Worm (Caenorhabditis elegans) whole organism, L2 larva: ENCODE data around the gene hlh-11.

Experiments
- alr-1 ChIP-seq: fragments of 150-350 bp; optimal IDR thresholded peaks from 2 replicates; lab custom pipeline; 2014; ENCODE audit warnings: missing biosample characterization, missing genetic modification characterization
- aly-2 ChIP-seq: fragments of 150-350 bp; optimal IDR thresholded peaks from 2 replicates; lab custom pipeline; 2014; ENCODE audit warnings: missing biosample characterization, missing genetic modification characterization
- egl-27 ChIP-seq: sonication (generic microtip); optimal IDR thresholded peaks from 3 replicates; lab custom pipeline; 2017; ENCODE audit warnings: missing biosample characterization, missing genetic modification reagents, missing genetic modification characterization
- gmeb-1 ChIP-seq: fragments of 150-350 bp; optimal IDR thresholded peaks from 2 replicates; lab custom pipeline; 2014; ENCODE audit warnings: missing biosample characterization, missing genetic modification characterization
- lin-39 ChIP-seq: fragments of 150-350 bp; optimal IDR thresholded peaks from 2 replicates; lab custom pipeline; 2014; ENCODE audit warnings: missing biosample characterization, missing genetic modification reagents, missing genetic modification characterization
- lsy-2 ChIP-seq, 2 experiments: fragments of 150-350 bp in 1 of 2; sonication (generic microtip) in 1 of 2; optimal IDR thresholded peaks; 2 replicates each; lab custom pipeline; 2014 to 2017; ENCODE audit warnings: missing biosample characterization in 2 of 2, missing genetic modification characterization in 2 of 2
- mbf-1 ChIP-seq: sonication (generic microtip); optimal IDR thresholded peaks from 2 replicates; lab custom pipeline; 2017; ENCODE audit warnings: missing biosample characterization, missing genetic modification characterization
- nhr-10 ChIP-seq: sonication (generic microtip); optimal IDR thresholded peaks from 2 replicates; lab custom pipeline; 2017; ENCODE audit warnings: missing biosample characterization, missing genetic modification characterization
- nhr-25 ChIP-seq: fragments of 150-350 bp; sonication (generic microtip); optimal IDR thresholded peaks from 3 replicates; lab custom pipeline; 2014; ENCODE audit warnings: missing biosample characterization, missing genetic modification characterization
- sem-4 ChIP-seq: fragments of 150-350 bp; optimal IDR thresholded peaks from 2 replicates; lab custom pipeline; 2014; ENCODE audit warnings: missing biosample characterization, missing genetic modification reagents, missing genetic modification characterization
- ztf-11 ChIP-seq: sonication (generic microtip); optimal IDR thresholded peaks from 2 replicates; lab custom pipeline; 2017; ENCODE audit warnings: missing biosample characterization, missing genetic modification characterization

Gene hlh-11

DNA sequence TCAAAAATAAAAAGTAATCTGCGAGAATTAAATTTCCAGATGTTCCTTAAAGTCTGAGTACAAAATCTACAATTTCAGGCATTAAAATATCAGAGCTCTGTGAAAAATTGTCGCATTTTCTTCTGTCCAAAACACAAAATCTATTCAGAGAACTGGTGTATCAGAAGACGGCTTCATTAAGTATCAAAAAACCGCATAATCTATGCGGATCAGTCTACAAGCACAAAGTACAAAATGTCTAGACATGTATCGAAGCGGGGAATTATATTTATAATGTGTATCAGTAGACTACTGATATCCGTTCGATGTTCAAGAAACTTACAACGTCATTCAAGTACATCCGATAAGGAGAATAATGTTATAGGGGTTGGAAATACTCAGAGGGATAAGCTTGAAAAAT lies 50.0 kb downstream of the hlh-11 start:
- TF ChIP-seq gmeb-1 (tag; lab: Kevin White, UChicago) (no peak), mbf-1 (no peak), nhr-10 (tag; lab: Kevin White, UChicago) (no peak), aly-2 (tag; lab: Kevin White, UChicago) (no peak), ztf-11 (tag; lab: Kevin White, UChicago) (no peak), nhr-25 (tag; lab: Kevin White, UChicago) (no peak), lsy-2 (tag; optimal IDR thresholded peaks at IDR 0.05; lab: Kevin White, UChicago) (no peak), alr-1 (no peak), lin-39 (tag; lab: Kevin White, UChicago) (no peak), sem-4 (no peak), egl-27 (no peak)
